Fruit fly (Drosophila melanogaster) whole organism, embryonic: ENCODE measurements around the gene CG3348.

Experiments
- Adf1 ChIP-seq: fragments of 200-800 bp; sonication (Bioruptor generic); IDR thresholded peaks from 2 replicates; pipeline ENCODE4 v1.3.6; 2022; ENCODE audit warnings: missing biosample characterization, missing genetic modification characterization
- CG1024 ChIP-seq: fragments of 200-800 bp; sonication (Bioruptor generic); IDR thresholded peaks from 2 replicates; pipeline ENCODE4 v1.3.6; 2022; ENCODE audit warnings: missing biosample characterization, missing genetic modification characterization
- CG10267 ChIP-seq: fragments of 200-800 bp; sonication (Bioruptor generic); optimal IDR thresholded peaks from 2 replicates; lab custom pipeline; 2018; ENCODE audit warnings: missing biosample characterization, mild to moderate bottlenecking, missing genetic modification characterization, moderate library complexity
- CG10959 ChIP-seq: fragments of 200-800 bp; sonication (Bioruptor generic); IDR thresholded peaks from 2 replicates; pipeline ENCODE4 v1.3.6; 2022; ENCODE audit warnings: missing biosample characterization, missing genetic modification characterization
- CG11085 ChIP-seq: fragments of 200-800 bp; sonication (Bioruptor generic); IDR thresholded peaks from 2 replicates; pipeline ENCODE4 v1.3.6; 2022; ENCODE audit warnings: missing biosample characterization, missing genetic modification characterization
- CG11456 ChIP-seq: fragments of 200-800 bp; sonication (Bioruptor generic); IDR thresholded peaks from 3 replicates; pipeline ENCODE4 v1.3.6; 2022; ENCODE audit warnings: missing biosample characterization, missing genetic modification characterization
- CG12071 ChIP-seq: fragments of 200-800 bp; sonication (Bioruptor generic); optimal IDR thresholded peaks from 3 replicates; lab custom pipeline; 2018; ENCODE audit warnings: missing biosample characterization, mild to moderate bottlenecking, missing genetic modification characterization
- CG12155 ChIP-seq: fragments of 200-800 bp; sonication (Bioruptor generic); optimal IDR thresholded peaks from 3 replicates; lab custom pipeline; 2016; ENCODE audit warnings: missing biosample characterization, missing genetic modification characterization
- CG13775 ChIP-seq: fragments of 200-800 bp; sonication (Bioruptor generic); optimal IDR thresholded peaks from 3 replicates; lab custom pipeline; 2017; ENCODE audit warnings: missing biosample characterization, mild to moderate bottlenecking, missing genetic modification characterization
- CG14710 ChIP-seq: fragments of 200-800 bp; sonication (Bioruptor generic); optimal IDR thresholded peaks from 3 replicates; lab custom pipeline; 2019; ENCODE audit warnings: missing biosample characterization, mild to moderate bottlenecking, missing genetic modification characterization, moderate library complexity
- CG14860 ChIP-seq: fragments of 200-800 bp; sonication (Bioruptor generic); IDR thresholded peaks from 3 replicates; pipeline ENCODE4 v1.3.6; 2022; ENCODE audit warnings: missing biosample characterization, missing genetic modification characterization; ENCODE audit not compliant: partially characterized antibody
- CG15269 ChIP-seq: fragments of 200-800 bp; sonication (Bioruptor generic); optimal IDR thresholded peaks from 2 replicates; lab custom pipeline; 2018; ENCODE audit warnings: missing biosample characterization, mild to moderate bottlenecking, missing genetic modification characterization, moderate library complexity
- CG15696 ChIP-seq: fragments of 200-800 bp; sonication (Bioruptor generic); optimal IDR thresholded peaks from 2 replicates; lab custom pipeline; 2019; ENCODE audit warnings: missing biosample characterization, mild to moderate bottlenecking, missing genetic modification characterization, moderate library complexity
- CG17361 ChIP-seq: fragments of 200-800 bp; sonication (Bioruptor generic); IDR thresholded peaks from 3 replicates; pipeline ENCODE4 v1.3.6; 2022; ENCODE audit warnings: missing biosample characterization, missing genetic modification characterization
- CG2116 ChIP-seq: fragments of 200-800 bp; sonication (Bioruptor generic); optimal IDR thresholded peaks from 3 replicates; lab custom pipeline; 2018; ENCODE audit warnings: missing biosample characterization, mild to moderate bottlenecking, missing genetic modification characterization
- CG32532 ChIP-seq: fragments of 200-800 bp; sonication (Bioruptor generic); IDR thresholded peaks from 2 replicates; pipeline ENCODE4 v1.3.6; 2022; ENCODE audit warnings: missing biosample characterization, missing genetic modification characterization
- CG34224 ChIP-seq: fragments of 200-800 bp; sonication (Bioruptor generic); IDR thresholded peaks from 3 replicates; pipeline ENCODE4 v1.3.6; 2022; ENCODE audit warnings: missing biosample characterization, missing genetic modification characterization; ENCODE audit not compliant: partially characterized antibody
- CG3847 ChIP-seq: fragments of 200-800 bp; sonication (Bioruptor generic); IDR thresholded peaks from 2 replicates; pipeline ENCODE4 v1.3.6; 2022; ENCODE audit warnings: missing biosample characterization, missing genetic modification characterization
- CG7928 ChIP-seq: fragments of 200-800 bp; sonication (Bioruptor generic); optimal IDR thresholded peaks from 2 replicates; lab custom pipeline; 2017; ENCODE audit warnings: missing biosample characterization, mild to moderate bottlenecking, missing genetic modification characterization
- CG8359 ChIP-seq: fragments of 200-800 bp; sonication (Bioruptor generic); optimal IDR thresholded peaks from 2 replicates; lab custom pipeline; 2017; ENCODE audit warnings: missing biosample characterization, mild to moderate bottlenecking, missing genetic modification characterization, borderline replicate concordance
- D19B ChIP-seq: fragments of 200-800 bp; sonication (Bioruptor generic); optimal IDR thresholded peaks from 2 replicates; lab custom pipeline; 2017; ENCODE audit warnings: missing biosample characterization, mild to moderate bottlenecking, missing genetic modification characterization
- Dbx ChIP-seq: fragments of 200-800 bp; sonication (Bioruptor generic); IDR thresholded peaks from 3 replicates; pipeline ENCODE4 v1.3.6; 2022; ENCODE audit warnings: missing biosample characterization, missing genetic modification characterization
- Drgx ChIP-seq: fragments of 200-800 bp; sonication (Bioruptor generic); IDR thresholded peaks from 2 replicates; pipeline ENCODE4 v1.3.6; 2022; ENCODE audit warnings: missing biosample characterization, missing genetic modification characterization
- Ets65A ChIP-seq: fragments of 200-800 bp; sonication (Bioruptor generic); peaks from one replicate; lab custom pipeline; 2016; ENCODE audit warnings: missing biosample characterization, missing genetic modification characterization
- Fer3 ChIP-seq: fragments of 200-800 bp; sonication (Bioruptor generic); optimal IDR thresholded peaks from 2 replicates; lab custom pipeline; 2018; ENCODE audit warnings: missing biosample characterization, mild to moderate bottlenecking, missing genetic modification characterization, moderate library complexity
- Gsc ChIP-seq: fragments of 200-800 bp; sonication (Bioruptor generic); IDR thresholded peaks from 2 replicates; pipeline ENCODE4 v1.3.6; 2022; ENCODE audit warnings: missing biosample characterization, missing genetic modification characterization
- HmgZ ChIP-seq: fragments of 200-800 bp; sonication (Bioruptor generic); optimal IDR thresholded peaks from 2 replicates; lab custom pipeline; 2018; ENCODE audit warnings: missing biosample characterization, mild to moderate bottlenecking, missing genetic modification characterization
- Jarid2 ChIP-seq: fragments of 200-800 bp; sonication (Bioruptor generic); optimal IDR thresholded peaks from 3 replicates; lab custom pipeline; 2017; ENCODE audit warnings: mild to moderate bottlenecking, missing biosample characterization, missing genetic modification reagents, missing genetic modification characterization
- Kr ChIP-seq: fragments of 200-800 bp; sonication (Bioruptor generic); optimal IDR thresholded peaks from 2 replicates; lab custom pipeline; 2017; ENCODE audit warnings: missing biosample characterization, mild to moderate bottlenecking, missing genetic modification characterization
- Lhr ChIP-seq: fragments of 200-800 bp; sonication (Bioruptor generic); optimal IDR thresholded peaks from 3 replicates; lab custom pipeline; 2017; ENCODE audit warnings: mild to moderate bottlenecking, missing biosample characterization, missing genetic modification reagents, missing genetic modification characterization
- Side ChIP-seq: fragments of 200-800 bp; sonication (Bioruptor generic); optimal IDR thresholded peaks from 2 replicates; lab custom pipeline; 2016; ENCODE audit warnings: missing biosample characterization, missing genetic modification characterization
- Six4 ChIP-seq: fragments of 200-800 bp; sonication (Bioruptor generic); optimal IDR thresholded peaks from 2 replicates; lab custom pipeline; 2016; ENCODE audit warnings: missing biosample characterization, missing genetic modification characterization
- Sry-β ChIP-seq: fragments of 200-800 bp; sonication (Bioruptor generic); optimal IDR thresholded peaks from 2 replicates; lab custom pipeline; 2018; ENCODE audit warnings: missing biosample characterization, mild to moderate bottlenecking, missing genetic modification characterization, moderate library complexity
- Trl ChIP-seq, 3 experiments: fragments of >200 bp in 2 of 3; fragments of 200-800 bp in 1 of 3; sonication (Bioruptor generic) in 1 of 3; optimal IDR thresholded peaks; 2 replicates in 1 of 3; 3 replicates in 2 of 3; lab custom pipeline; 2016 to 2017; ENCODE audit warnings: missing biosample characterization in 1 of 3, missing genetic modification characterization in 1 of 3
- ash1 ChIP-seq: fragments of 200-800 bp; sonication (Bioruptor generic); optimal IDR thresholded peaks from 2 replicates; lab custom pipeline; 2018; ENCODE audit warnings: missing biosample characterization, mild to moderate bottlenecking, missing genetic modification characterization
- bbx ChIP-seq: fragments of 200-800 bp; sonication (Bioruptor generic); IDR thresholded peaks from 2 replicates; pipeline ENCODE4 v1.3.6; 2022; ENCODE audit warnings: missing biosample characterization, missing genetic modification characterization; ENCODE audit not compliant: partially characterized antibody
- cad ChIP-seq: fragments of >200 bp; optimal IDR thresholded peaks from 2 replicates; lab custom pipeline; 2017; ENCODE audit warnings: missing biosample characterization, missing genetic modification characterization
- dan ChIP-seq: fragments of 200-800 bp; sonication (Bioruptor generic); IDR thresholded peaks from 2 replicates; pipeline ENCODE4 v1.3.6; 2022; ENCODE audit warnings: missing biosample characterization, missing genetic modification characterization
- dpn ChIP-seq, 2 experiments: fragments of 200-800 bp; sonication (Bioruptor generic); optimal IDR thresholded peaks; 3 replicates each; lab custom pipeline; 2016; ENCODE audit warnings: missing biosample characterization in 2 of 2, missing genetic modification characterization in 2 of 2
- emc ChIP-seq: fragments of 200-800 bp; sonication (Bioruptor generic); optimal IDR thresholded peaks from 2 replicates; lab custom pipeline; 2016; ENCODE audit warnings: missing biosample characterization, missing genetic modification characterization
- ftz-f1 ChIP-seq: fragments of 200-800 bp; sonication (Bioruptor generic); optimal IDR thresholded peaks from 2 replicates; lab custom pipeline; 2016; ENCODE audit warnings: missing biosample characterization, missing genetic modification characterization
- gce ChIP-seq: fragments of 200-800 bp; sonication (Bioruptor generic); IDR thresholded peaks from 3 replicates; pipeline ENCODE4 v1.3.6; 2022; ENCODE audit warnings: missing biosample characterization, missing genetic modification characterization
- luna ChIP-seq: fragments of 200-800 bp; sonication (Bioruptor generic); optimal IDR thresholded peaks from 2 replicates; lab custom pipeline; 2016; ENCODE audit warnings: missing biosample characterization, missing genetic modification characterization
- nom ChIP-seq: fragments of 200-800 bp; sonication (Bioruptor generic); optimal IDR thresholded peaks from 2 replicates; lab custom pipeline; 2017; ENCODE audit warnings: missing biosample characterization, missing genetic modification characterization, mild to moderate bottlenecking, moderate library complexity, missing genetic modification reagents
- pita ChIP-seq: fragments of 200-800 bp; sonication (Bioruptor generic); optimal IDR thresholded peaks from 2 replicates; lab custom pipeline; 2017; ENCODE audit warnings: missing biosample characterization, mild to moderate bottlenecking, missing genetic modification characterization
- sr ChIP-seq: fragments of 200-800 bp; sonication (Bioruptor generic); IDR thresholded peaks from 3 replicates; pipeline ENCODE4 v1.3.6; 2022; ENCODE audit warnings: missing biosample characterization, missing genetic modification characterization
- ttk ChIP-seq: fragments of 200-800 bp; sonication (Bioruptor generic); IDR thresholded peaks from 2 replicates; pipeline ENCODE4 v2.1.2; 2022; ENCODE audit warnings: missing biosample characterization, missing genetic modification characterization
- z ChIP-seq: fragments of 200-800 bp; sonication (Bioruptor generic); IDR thresholded peaks from 3 replicates; pipeline ENCODE4 v1.3.6; 2022; ENCODE audit warnings: missing biosample characterization, missing genetic modification characterization

The CG3348 gene

DNA sequence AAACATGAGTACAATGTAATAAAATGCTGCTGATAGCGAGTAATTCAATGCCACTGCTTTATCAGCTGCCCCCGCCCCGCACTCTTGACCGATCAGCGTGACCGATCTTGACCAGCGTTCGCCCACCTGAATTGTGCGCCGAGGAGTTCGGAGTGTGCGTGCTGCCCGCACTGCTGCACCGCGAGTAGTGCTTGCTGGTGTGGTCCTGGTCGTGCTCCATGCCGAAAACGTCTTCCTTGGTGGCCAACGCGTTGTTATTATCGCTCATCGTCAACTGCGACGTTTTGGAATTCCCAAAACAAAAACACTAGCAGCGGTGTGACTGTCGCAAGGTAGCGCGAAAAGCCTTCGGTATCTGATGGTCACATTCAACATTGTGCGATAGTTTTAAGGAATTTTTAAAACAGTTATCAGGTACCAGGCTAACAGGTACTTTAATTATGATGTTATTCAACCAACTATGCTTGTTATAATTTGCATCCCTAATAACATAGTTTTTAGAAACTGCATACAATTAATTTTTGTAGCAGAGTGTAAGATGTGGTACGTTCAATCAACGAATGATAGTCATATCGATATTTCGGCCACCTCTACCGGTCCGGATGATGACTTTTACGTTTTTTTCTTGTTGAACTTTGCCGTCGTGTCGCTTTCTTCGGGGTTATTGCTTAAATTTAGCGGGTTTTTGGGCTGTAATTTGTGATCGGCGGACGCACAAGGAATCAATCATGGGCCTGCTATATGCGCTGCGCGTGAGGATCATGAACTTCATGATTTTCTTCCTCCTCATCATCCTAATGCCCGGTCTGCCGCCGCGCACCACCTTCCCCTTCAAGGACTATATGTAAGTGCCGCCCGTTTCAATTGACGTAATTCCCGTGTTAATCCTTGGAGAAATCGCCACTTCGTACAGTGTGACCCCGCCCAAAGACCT, 3.5 kb downstream of the CG3348 start, which contains the start of the genes bigmax and Hmu (continued):
- TF ChIP-seq Dbx (GFP tag; lab: Robert Waterston, UW) (peak; percentile 92), CG2116 (peak; percentile 78), CG7928 (GFP tag; lab: Kevin White, UChicago) (peak; percentile 70), ftz-f1 (GFP tag; lab: Kevin White, UChicago) (peak; percentile 95), Jarid2 (peak; percentile 51), D19B (GFP tag; lab: Kevin White, UChicago) (peak; percentile 53), CG14710 (peak; percentile 88), CG15269 (tag; lab: Kevin White, UChicago) (peak; percentile 79), Lhr (GFP tag; lab: Kevin White, UChicago) (peak; percentile 86), bbx (GFP tag; lab: Robert Waterston, UW) (peak; percentile 88), Ets65A (GFP tag; lab: Kevin White, UChicago) (peak; percentile 98), CG8359 (no peak), dpn (GFP tag; optimal IDR thresholded peaks at IDR 0.05; lab: Kevin White, UChicago) (peak; percentile 92 to 93), ash1 (GFP tag; lab: Kevin White, UChicago) (no peak), sr (GFP tag; lab: Robert Waterston, UW) (peak; percentile 45; the same call in 1 of the 3 replicates), CG15696 (tag; lab: Kevin White, UChicago) (peak; percentile 62), Kr (GFP tag; lab: Kevin White, UChicago) (no peak), CG12155 (GFP tag; lab: Kevin White, UChicago) (peak; percentile 86), CG12071 (GFP tag; lab: Kevin White, UChicago) (peak; percentile 67), CG13775 (GFP tag; lab: Kevin White, UChicago) (peak; percentile 86), CG34224 (GFP tag; lab: Robert Waterston, UW) (peak; percentile 94), CG3847 (GFP tag; lab: Robert Waterston, UW) (peak; percentile 89), Side (GFP tag; lab: Kevin White, UChicago) (peak; percentile 86), Drgx (peak; percentile 66), CG1024 (GFP tag; lab: Robert Waterston, UW) (peak; percentile 63; the same call in 1 of the 2 replicates), ttk (GFP tag; lab: Robert Waterston, UW) (peak; percentile 86), Six4 (GFP tag; lab: Kevin White, UChicago) (peak; percentile 61), CG17361 (GFP tag; lab: Robert Waterston, UW) (peak; percentile 86), CG10959 (GFP tag; lab: Robert Waterston, UW) (peak; percentile 40; the same call in 1 of the 2 replicates), gce (peak; percentile 59; the same call in 1 of the 3 replicates), emc (GFP tag; lab: Kevin White, UChicago) (peak; percentile 81), Gsc (GFP tag; lab: Robert Waterston, UW) (no peak), nom (GFP tag; lab: Kevin White, UChicago) (peak; percentile 13), dan (GFP tag; lab: Robert Waterston, UW) (no peak), Sry-β (GFP tag; lab: Kevin White, UChicago) (no peak), Trl (optimal IDR thresholded peaks at IDR 0.05; lab: Kevin White, UChicago) (no peak), Trl (GFP tag; optimal IDR thresholded peaks at IDR 0.05; lab: Kevin White, UChicago) (peak; percentile 86), CG10267 (peak; percentile 83), Fer3 (tag; lab: Kevin White, UChicago) (peak; percentile 85), HmgZ (tag; lab: Kevin White, UChicago) (peak; percentile 89), cad (no peak), CG32532 (GFP tag; lab: Robert Waterston, UW) (peak; percentile 91), luna (peak; percentile 83), Adf1 (GFP tag; lab: Robert Waterston, UW) (peak; percentile 65), z (no peak), pita (GFP tag; lab: Kevin White, UChicago) (no peak), CG11456 (GFP tag; lab: Robert Waterston, UW) (peak; percentile 86), CG14860 (GFP tag; lab: Robert Waterston, UW) (peak; percentile 81), CG11085 (GFP tag; lab: Robert Waterston, UW) (peak; percentile 81)
